Fruit fly (Drosophila melanogaster) whole organism, prepupa: ENCODE data around the gene CG34433.
A peak's percentile ranks its signal among the peaks of the same experiment; 100 is the strongest.

Source experiments
- CG10631 ChIP-seq: fragments of 200-800 bp; sonication (Bioruptor generic); optimal IDR thresholded peaks from 2 replicates; lab custom pipeline; 2016; ENCODE audit warnings: missing biosample characterization, missing genetic modification characterization
- CG10669 ChIP-seq: fragments of 200-800 bp; sonication (Bioruptor generic); optimal IDR thresholded peaks from 3 replicates; lab custom pipeline; 2018; ENCODE audit warnings: missing biosample characterization, mild to moderate bottlenecking, missing genetic modification characterization, moderate library complexity
- CG11294 ChIP-seq: fragments of 200-800 bp; sonication (Bioruptor generic); IDR thresholded peaks from 2 replicates; pipeline ENCODE4 v1.3.6; 2022; ENCODE audit warnings: missing biosample characterization, missing genetic modification characterization
- CG11762 ChIP-seq: fragments of 200-800 bp; sonication (Bioruptor generic); optimal IDR thresholded peaks from 3 replicates; lab custom pipeline; 2016; ENCODE audit warnings: missing biosample characterization, missing genetic modification characterization; ENCODE audit not compliant: insufficient read depth
- CG11902 ChIP-seq: fragments of 200-800 bp; sonication (Bioruptor generic); optimal IDR thresholded peaks from 3 replicates; lab custom pipeline; 2016; ENCODE audit warnings: missing biosample characterization, missing genetic modification characterization
- CG15336 ChIP-seq: fragments of 200-800 bp; sonication (Bioruptor generic); IDR thresholded peaks from 2 replicates; pipeline ENCODE4 v1.3.6; 2022; ENCODE audit warnings: missing biosample characterization, missing genetic modification characterization
- CG32006 ChIP-seq: fragments of 200-800 bp; sonication (Bioruptor generic); optimal IDR thresholded peaks from 3 replicates; lab custom pipeline; 2017; ENCODE audit warnings: missing biosample characterization, mild to moderate bottlenecking, missing genetic modification characterization
- CG34406 ChIP-seq: fragments of 200-800 bp; sonication (Bioruptor generic); optimal IDR thresholded peaks from 3 replicates; lab custom pipeline; 2016; ENCODE audit warnings: missing biosample characterization, missing genetic modification characterization
- CG3919 ChIP-seq: fragments of 200-800 bp; sonication (Bioruptor generic); optimal IDR thresholded peaks from 3 replicates; lab custom pipeline; 2016; ENCODE audit warnings: missing biosample characterization, missing genetic modification characterization
- CG4318 ChIP-seq: fragments of 200-800 bp; sonication (Bioruptor generic); optimal IDR thresholded peaks from 3 replicates; lab custom pipeline; 2017; ENCODE audit warnings: missing biosample characterization, mild to moderate bottlenecking, missing genetic modification characterization
- CG6163 ChIP-seq: fragments of 200-800 bp; sonication (Bioruptor generic); IDR thresholded peaks from 3 replicates; pipeline ENCODE4 v1.3.6; 2022; ENCODE audit warnings: missing biosample characterization, missing genetic modification characterization
- CG6808 ChIP-seq: fragments of 200-800 bp; sonication (Bioruptor generic); optimal IDR thresholded peaks from 3 replicates; lab custom pipeline; 2017; ENCODE audit warnings: missing biosample characterization, missing genetic modification characterization, mild to moderate bottlenecking, moderate library complexity, missing genetic modification reagents
- CG8119 ChIP-seq: fragments of 200-800 bp; sonication (Bioruptor generic); IDR thresholded peaks from 3 replicates; pipeline ENCODE4 v1.3.6; 2022; ENCODE audit warnings: missing biosample characterization, missing genetic modification characterization
- CG8319 ChIP-seq: fragments of 200-800 bp; sonication (Bioruptor generic); optimal IDR thresholded peaks from 3 replicates; lab custom pipeline; 2016; ENCODE audit warnings: missing biosample characterization, missing genetic modification characterization
- CG8632 ChIP-seq: fragments of 200-800 bp; sonication (Bioruptor generic); optimal IDR thresholded peaks from 3 replicates; lab custom pipeline; 2016; ENCODE audit warnings: missing biosample characterization, missing genetic modification characterization
- CG9139 ChIP-seq: fragments of 200-800 bp; sonication (Bioruptor generic); optimal IDR thresholded peaks from 3 replicates; lab custom pipeline; 2017; ENCODE audit warnings: missing biosample characterization, mild to moderate bottlenecking, missing genetic modification characterization
- Eip93F ChIP-seq: fragments of 200-800 bp; sonication (Bioruptor generic); optimal IDR thresholded peaks from 2 replicates; lab custom pipeline; 2016; ENCODE audit warnings: missing biosample characterization, mild to moderate bottlenecking, missing genetic modification characterization
- Ets21C ChIP-seq: fragments of 200-800 bp; sonication (Bioruptor generic); optimal IDR thresholded peaks from 3 replicates; lab custom pipeline; 2016; ENCODE audit warnings: missing biosample characterization, missing genetic modification characterization
- Gug ChIP-seq: fragments of 200-800 bp; sonication (Bioruptor generic); IDR thresholded peaks from 2 replicates; pipeline ENCODE4 v1.3.6; 2022; ENCODE audit warnings: missing biosample characterization, missing genetic modification characterization
- Hr39 ChIP-seq: fragments of 200-800 bp; sonication (Bioruptor generic); optimal IDR thresholded peaks from 2 replicates; lab custom pipeline; 2016; ENCODE audit warnings: missing biosample characterization, missing genetic modification characterization
- Lpt ChIP-seq: fragments of 200-800 bp; sonication (Bioruptor generic); optimal IDR thresholded peaks from 3 replicates; lab custom pipeline; 2016; ENCODE audit warnings: missing biosample characterization, missing genetic modification characterization
- Met ChIP-seq: fragments of 200-800 bp; sonication (Bioruptor generic); optimal IDR thresholded peaks from 3 replicates; lab custom pipeline; 2016; ENCODE audit warnings: missing biosample characterization, missing genetic modification characterization
- Sox102F ChIP-seq: fragments of 200-800 bp; sonication (Bioruptor generic); optimal IDR thresholded peaks from 2 replicates; lab custom pipeline; 2016; ENCODE audit warnings: missing biosample characterization, mild to moderate bottlenecking, missing genetic modification characterization
- Sox14 ChIP-seq: fragments of 200-800 bp; sonication (Bioruptor generic); optimal IDR thresholded peaks from 3 replicates; lab custom pipeline; 2016; ENCODE audit warnings: missing biosample characterization, missing genetic modification characterization
- acj6 ChIP-seq: fragments of 200-800 bp; sonication (Bioruptor generic); optimal IDR thresholded peaks from 3 replicates; lab custom pipeline; 2016; ENCODE audit warnings: missing biosample characterization, missing genetic modification characterization
- cyc ChIP-seq: fragments of 200-800 bp; sonication (Bioruptor generic); optimal IDR thresholded peaks from 3 replicates; lab custom pipeline; 2016; ENCODE audit warnings: missing biosample characterization, missing genetic modification characterization
- fd59A ChIP-seq: fragments of 200-800 bp; sonication (Bioruptor generic); optimal IDR thresholded peaks from 2 replicates; lab custom pipeline; 2017; ENCODE audit warnings: missing biosample characterization, mild to moderate bottlenecking, missing genetic modification characterization, missing genetic modification reagents
- fd85E ChIP-seq: fragments of 200-800 bp; sonication (Bioruptor generic); optimal IDR thresholded peaks from 3 replicates; lab custom pipeline; 2016; ENCODE audit warnings: missing biosample characterization, missing genetic modification characterization
- spab ChIP-seq: fragments of 200-800 bp; sonication (Bioruptor generic); optimal IDR thresholded peaks from 2 replicates; lab custom pipeline; 2017; ENCODE audit warnings: missing biosample characterization, mild to moderate bottlenecking, missing genetic modification characterization, missing genetic modification reagents
- ss ChIP-seq, 2 experiments: fragments of 200-800 bp; sonication (Bioruptor generic); optimal IDR thresholded peaks; 2 replicates in 1 of 2; 3 replicates in 1 of 2; lab custom pipeline; 2017 to 2018; ENCODE audit warnings: mild to moderate bottlenecking in 2 of 2, missing biosample characterization in 2 of 2, missing genetic modification characterization in 2 of 2, moderate library complexity in 1 of 2
- svp ChIP-seq: fragments of 200-800 bp; sonication (Bioruptor generic); peaks from one replicate; lab custom pipeline; 2016; ENCODE audit warnings: missing biosample characterization, missing genetic modification characterization
- vri ChIP-seq: fragments of 200-800 bp; sonication (Bioruptor generic); optimal IDR thresholded peaks from 3 replicates; lab custom pipeline; 2016; ENCODE audit warnings: missing biosample characterization, mild to moderate bottlenecking, missing genetic modification characterization

CG34433 gene

dm6 chr3R:30616098-30616857 lies 33.5 kb upstream of the CG34433 start:
- no peak for TF ChIP-seq CG10631 (GFP tag; lab: Kevin White, UChicago)
- TF ChIP-seq CG6808 (GFP tag; lab: Kevin White, UChicago), result no peak
- no peak for TF ChIP-seq CG10669 (GFP tag; lab: Kevin White, UChicago)
- TF ChIP-seq fd85E (GFP tag; lab: Kevin White, UChicago), result no peak
- TF ChIP-seq Lpt (GFP tag; lab: Kevin White, UChicago), result no peak
- TF ChIP-seq CG34406 (GFP tag; lab: Kevin White, UChicago), result no peak
- no peak for TF ChIP-seq CG8319 (GFP tag; lab: Kevin White, UChicago)
- TF ChIP-seq spab (GFP tag; lab: Kevin White, UChicago), result no peak
- no peak for TF ChIP-seq CG3919 (GFP tag; lab: Kevin White, UChicago)
- no peak for TF ChIP-seq CG4318 (GFP tag; lab: Kevin White, UChicago)
- no peak for TF ChIP-seq acj6
- TF ChIP-seq Gug (GFP tag; lab: Robert Waterston, UW), result no peak
- no peak for TF ChIP-seq CG6163 (GFP tag; lab: Robert Waterston, UW)
- no peak for TF ChIP-seq CG9139 (GFP tag; lab: Kevin White, UChicago)
- no peak for TF ChIP-seq cyc
- TF ChIP-seq Eip93F, result no peak
- TF ChIP-seq CG8632 (GFP tag; lab: Kevin White, UChicago), result no peak
- TF ChIP-seq CG11294 (GFP tag; lab: Robert Waterston, UW), result no peak
- TF ChIP-seq, all 60 proteins: peak for 0

DNA sequence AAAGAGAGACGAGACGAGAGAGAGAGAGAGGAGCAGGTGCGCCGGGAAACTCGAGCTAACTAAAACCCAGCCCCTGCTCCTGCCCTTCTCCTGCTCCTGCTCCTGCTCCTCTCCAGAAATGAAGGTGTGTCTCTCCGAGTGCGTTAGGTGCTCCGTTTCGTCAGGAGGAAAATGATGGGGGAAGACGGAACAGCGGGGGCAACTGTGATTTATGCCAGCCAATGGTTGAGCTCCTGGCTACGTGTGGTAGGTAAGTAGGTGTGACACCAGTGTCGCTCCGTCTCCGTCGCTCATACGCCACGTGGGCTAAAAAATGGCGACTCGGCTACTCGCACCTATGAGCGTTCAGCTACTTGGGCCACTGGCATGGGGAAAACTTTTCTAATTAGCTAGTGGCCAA lies 32.3 kb upstream of the CG34433 start:
- TF ChIP-seq Sox14 (no peak), CG6808 (GFP tag; lab: Kevin White, UChicago) (no peak), CG11294 (GFP tag; lab: Robert Waterston, UW) (no peak)

DNA sequence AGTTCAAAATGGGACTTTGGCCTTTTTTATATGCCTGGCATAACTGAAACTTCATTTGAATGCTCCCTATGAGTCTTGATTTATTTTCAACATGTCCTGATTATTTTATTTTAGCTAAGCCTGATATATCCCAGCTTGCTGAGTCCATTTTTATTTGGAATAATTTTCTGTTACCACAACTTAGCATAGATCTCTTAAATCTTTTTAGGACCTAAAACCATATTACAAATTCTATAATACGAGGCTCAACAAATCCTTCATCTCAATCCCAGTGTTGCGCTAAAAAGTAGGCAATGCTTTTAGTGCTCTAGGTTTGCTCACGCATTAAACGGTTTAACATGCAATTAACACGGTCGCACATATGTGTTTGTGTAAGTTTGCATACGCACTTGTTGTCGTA lies 28.0 kb upstream of the CG34433 start, which contains the start of gene CG44954:
CG44954 (minus strand) TSS at position 101 of the 400 bp plus-strand sequence.
- no peak for TF ChIP-seq CG8119 (GFP tag; lab: Robert Waterston, UW)
- no peak for TF ChIP-seq Sox102F (GFP tag; lab: Kevin White, UChicago)
- no peak for TF ChIP-seq Met (GFP tag; lab: Kevin White, UChicago)
- TF ChIP-seq ss (GFP tag; optimal IDR thresholded peaks at IDR 0.05; lab: Kevin White, UChicago), result no peak
- TF ChIP-seq CG11902 (GFP tag; lab: Kevin White, UChicago), result no peak
- no peak for TF ChIP-seq CG3919 (GFP tag; lab: Kevin White, UChicago)
- no peak for TF ChIP-seq cyc
- TF ChIP-seq CG9139 (GFP tag; lab: Kevin White, UChicago), result no peak
- TF ChIP-seq CG11762 (GFP tag; lab: Kevin White, UChicago), result no peak
- TF ChIP-seq CG11294 (GFP tag; lab: Robert Waterston, UW), result no peak
- no peak for TF ChIP-seq fd59A
- TF ChIP-seq vri, result no peak
- no peak for TF ChIP-seq CG4318 (GFP tag; lab: Kevin White, UChicago)
- no peak for TF ChIP-seq CG15336
- TF ChIP-seq, all 60 proteins: peak for 0

DNA sequence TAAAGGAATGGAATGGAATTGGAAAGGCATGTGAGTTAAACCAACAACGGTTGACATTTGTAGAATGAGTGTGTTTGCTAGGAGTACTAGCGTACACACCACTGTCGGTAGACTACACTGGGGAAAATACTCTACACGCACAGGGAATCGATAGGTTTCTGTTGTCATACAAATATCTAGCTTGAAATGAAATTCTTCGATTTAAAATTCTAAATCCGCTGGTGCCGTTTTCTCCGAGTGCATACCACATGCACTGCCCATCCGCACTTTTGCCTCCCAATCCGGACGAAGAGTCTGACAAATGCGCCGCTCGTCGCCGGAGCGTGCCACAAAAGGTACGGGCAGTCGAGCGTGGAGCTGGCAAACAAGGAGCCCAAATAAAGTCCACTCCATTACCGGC lies 20.8 kb upstream of the CG34433 start, which contains the start of gene CG2267:
CG2267 (minus strand) TSS at position 101 of the 400 bp plus-strand sequence.
- TF ChIP-seq Hr39 (GFP tag; lab: Kevin White, UChicago) (no peak), CG6808 (GFP tag; lab: Kevin White, UChicago) (no peak), CG11294 (GFP tag; lab: Robert Waterston, UW) (no peak), fd59A (no peak), CG10669 (GFP tag; lab: Kevin White, UChicago) (no peak)

dm6 chr3R:30643240-30643639 lies 6.5 kb upstream of the CG34433 start:
- peak; percentile 6 for TF ChIP-seq svp (GFP tag; lab: Kevin White, UChicago)
- TF ChIP-seq CG10631 (GFP tag; lab: Kevin White, UChicago), result peak; percentile 9
- peak; percentile 6 for TF ChIP-seq CG32006 (GFP tag; lab: Kevin White, UChicago)
- TF ChIP-seq CG3919 (GFP tag; lab: Kevin White, UChicago), result peak; percentile 8
- no peak for TF ChIP-seq Ets21C (GFP tag; lab: Kevin White, UChicago)
